Worm (Caenorhabditis elegans) whole organism, young adult: ENCODE data around the gene gpn-1.

Experiments used
- B0035.1 ChIP-seq: sonication (generic microtip); optimal IDR thresholded peaks from 2 replicates; lab custom pipeline; 2016; ENCODE audit warnings: missing genetic modification characterization, mild to moderate bottlenecking, missing compliant biosample characterization, missing genotype, missing genetic modification reagents
- ceh-79 ChIP-seq: sonication (generic microtip); optimal IDR thresholded peaks from 2 replicates; lab custom pipeline; 2017; ENCODE audit warnings: mild to moderate bottlenecking, missing genetic modification characterization, missing compliant biosample characterization
- ekl-4 ChIP-seq: fragments of 200-800 bp; sonication (Bioruptor generic); IDR thresholded peaks from 2 replicates; pipeline ENCODE4 v1.3.6; 2022; ENCODE audit warnings: missing genetic modification reagents, missing genetic modification characterization, missing compliant biosample characterization
- pha-4 ChIP-seq: fragments of 150-350 bp; sonication (generic microtip); optimal IDR thresholded peaks from 2 replicates; lab custom pipeline; 2014; ENCODE audit warnings: missing biosample characterization, missing genetic modification reagents, missing genetic modification characterization
- rec-8 ChIP-seq, 2 experiments: sonication (generic microtip); optimal IDR thresholded peaks; 2 replicates each; lab custom pipeline; 2016; ENCODE audit warnings: mild to moderate bottlenecking in 2 of 2, missing genetic modification characterization in 2 of 2, missing genetic modification reagents in 2 of 2, missing genotype in 2 of 2, missing biosample characterization in 1 of 2, missing compliant biosample characterization in 1 of 2, moderate library complexity in 1 of 2
- sea-2 ChIP-seq: fragments of 200-800 bp; sonication (Bioruptor generic); IDR thresholded peaks from 2 replicates; pipeline ENCODE4 v1.3.6; 2022; ENCODE audit warnings: missing genetic modification characterization, missing compliant biosample characterization

DNA sequence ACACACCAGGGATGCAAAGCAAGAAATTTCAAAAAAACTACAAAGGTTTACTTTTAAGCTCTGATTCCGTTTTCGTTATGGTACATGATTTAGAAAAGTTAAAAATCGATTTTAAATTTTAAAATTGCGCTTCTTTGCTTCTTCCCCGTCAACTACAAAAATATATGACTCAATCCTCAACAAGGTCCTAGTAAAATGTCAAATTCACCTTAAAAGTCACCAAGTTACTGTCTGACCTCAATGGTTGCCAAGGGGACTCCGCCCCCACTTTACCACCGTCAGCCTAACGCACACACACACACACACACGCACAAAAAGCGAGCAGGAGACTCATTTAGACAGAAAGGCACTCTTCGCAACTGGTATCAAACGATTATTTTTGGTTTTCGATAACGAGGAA lies at the start of gene gpn-1:
- no peak for TF ChIP-seq pha-4
- TF ChIP-seq B0035.1 (tag; lab: Kevin White, UChicago), result no peak
- no peak for TF ChIP-seq ekl-4
- no peak for TF ChIP-seq ceh-79
- no peak for TF ChIP-seq rec-8 (tag; optimal IDR thresholded peaks at IDR 0.05; lab: Kevin White, UChicago)
- no peak for TF ChIP-seq sea-2 (GFP tag; lab: Robert Waterston, UW)
